Worm (Caenorhabditis elegans) whole organism, L2 larva: ENCODE measurements around the gene acs-14.
A peak's percentile ranks its signal among the peaks of the same experiment; 100 is the strongest.

Source experiments
- C34F6.9 ChIP-seq: fragments of 150-350 bp; optimal IDR thresholded peaks from 2 replicates; lab custom pipeline; 2014; ENCODE audit warnings: missing biosample characterization, missing genetic modification characterization
- F13H6.1 ChIP-seq: sonication (generic microtip); optimal IDR thresholded peaks from 2 replicates; lab custom pipeline; 2016; ENCODE audit warnings: missing genetic modification characterization, missing compliant biosample characterization
- R02D3.7 ChIP-seq: fragments of 150-350 bp; optimal IDR thresholded peaks from 2 replicates; lab custom pipeline; 2014; ENCODE audit warnings: missing biosample characterization, missing genetic modification characterization
- Y55F3AM.14 ChIP-seq: fragments of 200-800 bp; sonication (Bioruptor generic); optimal IDR thresholded peaks from 2 replicates; lab custom pipeline; 2018; ENCODE audit warnings: mild to moderate bottlenecking, missing genetic modification characterization, missing compliant biosample characterization
- ZK546.5 ChIP-seq: sonication (generic microtip); optimal IDR thresholded peaks from 2 replicates; lab custom pipeline; 2017; ENCODE audit warnings: missing biosample characterization, missing genetic modification characterization
- alr-1 ChIP-seq: fragments of 150-350 bp; optimal IDR thresholded peaks from 2 replicates; lab custom pipeline; 2014; ENCODE audit warnings: missing biosample characterization, missing genetic modification characterization
- aly-2 ChIP-seq: fragments of 150-350 bp; optimal IDR thresholded peaks from 2 replicates; lab custom pipeline; 2014; ENCODE audit warnings: missing biosample characterization, missing genetic modification characterization
- ama-1 ChIP-seq: fragments of 150-350 bp; optimal IDR thresholded peaks from 2 replicates; lab custom pipeline; 2018; ENCODE audit warnings: inconsistent platforms
- blmp-1 ChIP-seq: sonication (generic microtip); optimal IDR thresholded peaks from 2 replicates; lab custom pipeline; 2017; ENCODE audit warnings: missing genetic modification characterization, mild to moderate bottlenecking, missing compliant biosample characterization, antibody characterized with exemption, moderate library complexity; ENCODE audit not compliant: insufficient read depth
- ceh-16 ChIP-seq: fragments of 150-350 bp; optimal IDR thresholded peaks from 2 replicates; lab custom pipeline; 2014; ENCODE audit warnings: missing biosample characterization, missing genetic modification characterization
- ceh-82 ChIP-seq: fragments of 150-350 bp; optimal IDR thresholded peaks from 2 replicates; lab custom pipeline; 2014; ENCODE audit warnings: missing biosample characterization, missing genetic modification characterization
- crh-2 ChIP-seq: sonication (generic microtip); optimal IDR thresholded peaks from 2 replicates; lab custom pipeline; 2017; ENCODE audit warnings: missing biosample characterization, missing genetic modification characterization
- dmd-4 ChIP-seq: sonication (generic microtip); optimal IDR thresholded peaks from 2 replicates; lab custom pipeline; 2017; ENCODE audit warnings: missing biosample characterization, missing genetic modification characterization
- egl-27 ChIP-seq: sonication (generic microtip); optimal IDR thresholded peaks from 3 replicates; lab custom pipeline; 2017; ENCODE audit warnings: missing biosample characterization, missing genetic modification reagents, missing genetic modification characterization
- elt-1 ChIP-seq: fragments of 150-350 bp; optimal IDR thresholded peaks from 2 replicates; lab custom pipeline; 2014; ENCODE audit warnings: missing biosample characterization, missing genetic modification characterization
- elt-3 ChIP-seq: sonication (generic microtip); optimal IDR thresholded peaks from 2 replicates; lab custom pipeline; 2017; ENCODE audit warnings: missing biosample characterization, missing genetic modification characterization
- fos-1 ChIP-seq: fragments of 150-350 bp; optimal IDR thresholded peaks from 2 replicates; lab custom pipeline; 2014; ENCODE audit warnings: missing biosample characterization, missing genetic modification characterization
- gmeb-1 ChIP-seq: fragments of 150-350 bp; optimal IDR thresholded peaks from 2 replicates; lab custom pipeline; 2014; ENCODE audit warnings: missing biosample characterization, missing genetic modification characterization
- lin-11 ChIP-seq: fragments of 150-350 bp; sonication (generic microtip); optimal IDR thresholded peaks from 2 replicates; lab custom pipeline; 2014; ENCODE audit warnings: missing biosample characterization, missing genetic modification characterization, inconsistent platforms, mixed read lengths
- lin-13 ChIP-seq: fragments of 150-350 bp; optimal IDR thresholded peaks from 2 replicates; lab custom pipeline; 2014; ENCODE audit warnings: missing biosample characterization, missing genetic modification reagents, missing genetic modification characterization
- lin-39 ChIP-seq: fragments of 150-350 bp; optimal IDR thresholded peaks from 2 replicates; lab custom pipeline; 2014; ENCODE audit warnings: missing biosample characterization, missing genetic modification reagents, missing genetic modification characterization
- lsy-2 ChIP-seq, 2 experiments: fragments of 150-350 bp in 1 of 2; sonication (generic microtip) in 1 of 2; optimal IDR thresholded peaks; 2 replicates each; lab custom pipeline; 2014 to 2017; ENCODE audit warnings: missing biosample characterization in 2 of 2, missing genetic modification characterization in 2 of 2
- mab-5 ChIP-seq: fragments of 150-350 bp; optimal IDR thresholded peaks from 2 replicates; lab custom pipeline; 2014; ENCODE audit warnings: missing biosample characterization, missing genetic modification characterization
- mbf-1 ChIP-seq: sonication (generic microtip); optimal IDR thresholded peaks from 2 replicates; lab custom pipeline; 2017; ENCODE audit warnings: missing biosample characterization, missing genetic modification characterization
- mdl-1 ChIP-seq, 2 experiments: fragments of 150-350 bp in 1 of 2; sonication (generic microtip) in 1 of 2; optimal IDR thresholded peaks; 2 replicates each; lab custom pipeline; 2017; ENCODE audit warnings: missing biosample characterization in 2 of 2, missing genetic modification characterization in 2 of 2
- nhr-10 ChIP-seq: sonication (generic microtip); optimal IDR thresholded peaks from 2 replicates; lab custom pipeline; 2017; ENCODE audit warnings: missing biosample characterization, missing genetic modification characterization
- nhr-11 ChIP-seq: fragments of 150-350 bp; optimal IDR thresholded peaks from 2 replicates; lab custom pipeline; 2014; ENCODE audit warnings: missing biosample characterization, missing genetic modification characterization
- nhr-12 ChIP-seq: fragments of 150-350 bp; optimal IDR thresholded peaks from 2 replicates; lab custom pipeline; 2014; ENCODE audit warnings: missing biosample characterization, missing genetic modification characterization
- nhr-129 ChIP-seq: fragments of 150-350 bp; optimal IDR thresholded peaks from 2 replicates; lab custom pipeline; 2014; ENCODE audit warnings: missing biosample characterization, missing genetic modification characterization
- nhr-21 ChIP-seq: fragments of 150-350 bp; optimal IDR thresholded peaks from 2 replicates; lab custom pipeline; 2014; ENCODE audit warnings: missing biosample characterization, missing genetic modification characterization
- nhr-23 ChIP-seq: fragments of 150-350 bp; optimal IDR thresholded peaks from 2 replicates; lab custom pipeline; 2014; ENCODE audit warnings: missing biosample characterization, missing genetic modification reagents, missing genetic modification characterization
- nhr-237 ChIP-seq: fragments of 150-350 bp; optimal IDR thresholded peaks from 2 replicates; lab custom pipeline; 2014; ENCODE audit warnings: missing biosample characterization, missing genetic modification characterization
- nhr-25 ChIP-seq: fragments of 150-350 bp; sonication (generic microtip); optimal IDR thresholded peaks from 3 replicates; lab custom pipeline; 2014; ENCODE audit warnings: missing biosample characterization, missing genetic modification characterization
- nhr-6 ChIP-seq: fragments of 150-350 bp; optimal IDR thresholded peaks from 2 replicates; lab custom pipeline; 2014; ENCODE audit warnings: missing biosample characterization, missing genetic modification characterization
- nhr-77 ChIP-seq: fragments of 150-350 bp; optimal IDR thresholded peaks from 2 replicates; lab custom pipeline; 2014; ENCODE audit warnings: missing biosample characterization, missing genetic modification characterization
- peb-1 ChIP-seq: fragments of 150-350 bp; optimal IDR thresholded peaks from 2 replicates; lab custom pipeline; 2014; ENCODE audit warnings: missing biosample characterization, missing genetic modification characterization
- sem-4 ChIP-seq: fragments of 150-350 bp; optimal IDR thresholded peaks from 2 replicates; lab custom pipeline; 2014; ENCODE audit warnings: missing biosample characterization, missing genetic modification reagents, missing genetic modification characterization
- skn-1 ChIP-seq: sonication (generic microtip); optimal IDR thresholded peaks from 2 replicates; lab custom pipeline; 2017; ENCODE audit warnings: missing biosample characterization, missing genetic modification characterization
- sma-3 ChIP-seq: sonication (generic microtip); optimal IDR thresholded peaks from 2 replicates; lab custom pipeline; 2016; ENCODE audit warnings: missing genetic modification reagents, missing genetic modification characterization, missing compliant biosample characterization
- sma-9 ChIP-seq, 2 experiments: fragments of 150-350 bp in 1 of 2; sonication (generic microtip) in 1 of 2; optimal IDR thresholded peaks; 2 replicates each; lab custom pipeline; 2014 to 2016; ENCODE audit warnings: missing genetic modification characterization in 2 of 2, mild to moderate bottlenecking in 1 of 2, missing biosample characterization in 1 of 2, missing compliant biosample characterization in 1 of 2, missing genetic modification reagents in 1 of 2, moderate library complexity in 1 of 2
- snpc-4 ChIP-seq: fragments of 150-350 bp; optimal IDR thresholded peaks from 2 replicates; lab custom pipeline; 2014; ENCODE audit warnings: missing biosample characterization, missing genetic modification characterization
- unc-39 ChIP-seq: fragments of 150-350 bp; optimal IDR thresholded peaks from 2 replicates; lab custom pipeline; 2014; ENCODE audit warnings: missing biosample characterization, missing genetic modification characterization
- unc-55 ChIP-seq: fragments of 150-350 bp; sonication (generic microtip); optimal IDR thresholded peaks from 3 replicates; lab custom pipeline; 2014; ENCODE audit warnings: missing biosample characterization, missing genetic modification reagents, missing genetic modification characterization
- unc-62 ChIP-seq: fragments of 150-350 bp; optimal IDR thresholded peaks from 2 replicates; lab custom pipeline; 2014; ENCODE audit warnings: missing biosample characterization, missing genetic modification reagents, missing genetic modification characterization
- zag-1 ChIP-seq: fragments of 150-350 bp; optimal IDR thresholded peaks from 2 replicates; lab custom pipeline; 2014; ENCODE audit warnings: missing biosample characterization, missing genetic modification characterization
- ztf-1 ChIP-seq: fragments of 200-800 bp; sonication (Bioruptor generic); conservative IDR thresholded peaks from 2 replicates; pipeline ENCODE4 v1.3.6; 2022; ENCODE audit warnings: missing genetic modification characterization, missing compliant biosample characterization
- ztf-11 ChIP-seq: sonication (generic microtip); optimal IDR thresholded peaks from 2 replicates; lab custom pipeline; 2017; ENCODE audit warnings: missing biosample characterization, missing genetic modification characterization
- ztf-4 ChIP-seq: fragments of 150-350 bp; optimal IDR thresholded peaks from 2 replicates; lab custom pipeline; 2014; ENCODE audit warnings: missing biosample characterization, missing genetic modification characterization

The acs-14 gene

ce11 chrV:9546860-9547269, 38.9 kb downstream of the acs-14 start, which contains the start of gene his-37 (continued):
- TF ChIP-seq ztf-1 (GFP tag; lab: Robert Waterston, UW) (no peak), lin-13 (GFP tag; lab: Kevin White, UChicago) (peak; percentile 98), lin-39 (tag; lab: Kevin White, UChicago) (peak; percentile 68), unc-55 (GFP tag; lab: Kevin White, UChicago) (peak; percentile 98), sem-4 (tag; lab: Kevin White, UChicago) (peak; percentile 99), egl-27 (tag; lab: Kevin White, UChicago) (peak; percentile 96), nhr-21 (tag; lab: Kevin White, UChicago) (peak; percentile 99), ama-1 (lab: Kevin White, UChicago) (peak; percentile 89), elt-3 (tag; lab: Kevin White, UChicago) (no peak), nhr-237 (tag; lab: Kevin White, UChicago) (peak; percentile 90), elt-1 (tag; lab: Kevin White, UChicago) (no peak), mdl-1 (tag; optimal IDR thresholded peaks at IDR 0.05; lab: Kevin White, UChicago) (peak; percentile 90 to 92), C34F6.9 (tag; lab: Kevin White, UChicago) (peak; percentile 100), sma-9 (GFP tag; optimal IDR thresholded peaks at IDR 0.05; lab: Kevin White, UChicago) (peak; percentile 98), sma-9 (tag; optimal IDR thresholded peaks at IDR 0.05; lab: Kevin White, UChicago) (no peak), fos-1 (tag; lab: Kevin White, UChicago) (peak; percentile 100), zag-1 (tag; lab: Kevin White, UChicago) (peak; percentile 98), snpc-4 (tag; lab: Kevin White, UChicago) (peak; percentile 93), Y55F3AM.14 (peak; percentile 98), alr-1 (tag; lab: Kevin White, UChicago) (no peak)

DNA sequence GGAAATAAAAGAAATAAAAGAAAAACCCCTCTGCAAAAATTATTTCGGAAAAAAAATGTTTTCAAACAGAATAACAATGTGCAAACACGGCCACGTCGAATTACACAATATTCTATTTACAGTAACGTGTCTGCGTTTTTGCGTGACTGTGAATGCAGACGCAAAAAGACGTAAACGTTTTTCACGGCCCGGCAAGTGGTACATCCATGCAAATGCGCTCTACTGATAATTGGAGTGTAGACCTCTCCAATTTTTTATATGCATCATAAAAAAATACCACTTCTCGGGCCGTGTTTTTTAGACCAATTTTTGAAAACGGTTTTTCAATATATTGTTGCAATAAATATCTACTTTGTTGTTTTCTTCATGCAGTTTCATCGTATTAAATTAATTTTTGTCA, 41.5 kb downstream of the acs-14 start, which contains the start of gene nstp-10:
Gene nstp-10, minus strand, starts transcription at position 378 of the 400 bp plus-strand sequence.
- no peak for TF ChIP-seq ZK546.5
- TF ChIP-seq fos-1 (tag; lab: Kevin White, UChicago) = peak; percentile 12
- TF ChIP-seq gmeb-1 (tag; lab: Kevin White, UChicago) = peak; percentile 7
- TF ChIP-seq mdl-1 (tag; optimal IDR thresholded peaks at IDR 0.05; lab: Kevin White, UChicago) = no peak
- no peak for TF ChIP-seq ztf-4 (tag; lab: Kevin White, UChicago)
- no peak for TF ChIP-seq sma-9 (GFP tag; optimal IDR thresholded peaks at IDR 0.05; lab: Kevin White, UChicago)
- no peak for TF ChIP-seq sma-9 (tag; optimal IDR thresholded peaks at IDR 0.05; lab: Kevin White, UChicago)
- TF ChIP-seq dmd-4 (tag; lab: Kevin White, UChicago) = no peak
- no peak for TF ChIP-seq ztf-1 (GFP tag; lab: Robert Waterston, UW)
- TF ChIP-seq crh-2 = peak; percentile 19
- TF ChIP-seq lin-39 (tag; lab: Kevin White, UChicago) = no peak
- TF ChIP-seq lin-11 (tag; lab: Kevin White, UChicago) = no peak
- no peak for TF ChIP-seq ceh-82 (tag; lab: Kevin White, UChicago)
- TF ChIP-seq zag-1 (tag; lab: Kevin White, UChicago) = no peak
- no peak for TF ChIP-seq ceh-16 (tag; lab: Kevin White, UChicago)
- TF ChIP-seq lsy-2 (tag; optimal IDR thresholded peaks at IDR 0.05; lab: Kevin White, UChicago) = peak; percentile 3 to 78
- no peak for TF ChIP-seq ama-1 (lab: Kevin White, UChicago)
- no peak for TF ChIP-seq peb-1 (tag; lab: Kevin White, UChicago)
- TF ChIP-seq skn-1 (tag; lab: Kevin White, UChicago) = no peak
- no peak for TF ChIP-seq unc-62 (GFP tag; lab: Kevin White, UChicago)
- no peak for TF ChIP-seq sma-3
- no peak for TF ChIP-seq nhr-237 (tag; lab: Kevin White, UChicago)
- no peak for TF ChIP-seq nhr-11
- no peak for TF ChIP-seq mab-5 (tag; lab: Kevin White, UChicago)
- TF ChIP-seq snpc-4 (tag; lab: Kevin White, UChicago) = no peak
- no peak for TF ChIP-seq nhr-25 (tag; lab: Kevin White, UChicago)
- no peak for TF ChIP-seq nhr-10 (tag; lab: Kevin White, UChicago)
- no peak for TF ChIP-seq unc-39 (tag; lab: Kevin White, UChicago)
- TF ChIP-seq mbf-1 (tag; lab: Kevin White, UChicago) = no peak
- no peak for TF ChIP-seq elt-1 (tag; lab: Kevin White, UChicago)
- no peak for TF ChIP-seq alr-1 (tag; lab: Kevin White, UChicago)
- TF ChIP-seq aly-2 (tag; lab: Kevin White, UChicago) = no peak
- TF ChIP-seq nhr-23 = no peak
- TF ChIP-seq nhr-12 = no peak
- no peak for TF ChIP-seq elt-3 (tag; lab: Kevin White, UChicago)
- TF ChIP-seq Y55F3AM.14 = no peak
- TF ChIP-seq C34F6.9 (tag; lab: Kevin White, UChicago) = peak; percentile 37
- no peak for TF ChIP-seq ztf-11 (tag; lab: Kevin White, UChicago)
- TF ChIP-seq unc-55 (GFP tag; lab: Kevin White, UChicago) = peak; percentile 69
- TF ChIP-seq sem-4 (tag; lab: Kevin White, UChicago) = no peak
- TF ChIP-seq lin-13 (GFP tag; lab: Kevin White, UChicago) = peak; percentile 36
- TF ChIP-seq nhr-77 (tag; lab: Kevin White, UChicago) = no peak
- TF ChIP-seq egl-27 (tag; lab: Kevin White, UChicago) = no peak
- TF ChIP-seq nhr-129 (tag; lab: Kevin White, UChicago) = peak; percentile 55
- no peak for TF ChIP-seq blmp-1 (tag; lab: Kevin White, UChicago)
- no peak for TF ChIP-seq R02D3.7
- TF ChIP-seq nhr-21 (tag; lab: Kevin White, UChicago) = no peak
- TF ChIP-seq F13H6.1 (tag; lab: Kevin White, UChicago) = no peak
- TF ChIP-seq nhr-6 (tag; lab: Kevin White, UChicago) = no peak
